Fruit fly (Drosophila melanogaster): ENCODE measurements around the gene CG2854.

Gene CG2854

DNA sequence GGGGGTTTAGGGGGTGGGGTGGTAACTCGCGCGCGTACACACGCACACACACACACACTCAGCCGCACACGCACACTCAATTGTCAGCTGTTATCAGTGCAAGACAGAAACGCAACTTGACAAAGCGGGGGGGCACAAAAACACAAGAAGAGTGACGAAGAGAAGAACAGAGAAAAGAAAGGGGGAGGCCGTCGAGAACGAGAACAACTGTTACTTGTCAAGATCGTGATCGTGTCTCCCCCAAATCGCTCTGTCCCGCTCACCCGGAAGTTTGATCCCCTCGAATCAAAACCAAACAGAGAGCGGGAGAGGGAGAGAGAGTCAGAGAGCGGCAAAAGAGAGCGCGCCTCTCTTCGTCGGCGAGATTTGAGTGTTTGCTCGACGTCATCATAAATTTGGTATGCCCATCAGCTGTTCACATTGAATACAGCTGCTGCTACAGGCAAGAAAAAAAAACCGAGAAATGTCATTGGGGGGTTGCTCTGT is 9.5 kb upstream of the CG2854 start (continued):
- TF ChIP-seq lz (GFP tag; optimal IDR thresholded peaks at IDR 0.05), result no peak

DNA sequence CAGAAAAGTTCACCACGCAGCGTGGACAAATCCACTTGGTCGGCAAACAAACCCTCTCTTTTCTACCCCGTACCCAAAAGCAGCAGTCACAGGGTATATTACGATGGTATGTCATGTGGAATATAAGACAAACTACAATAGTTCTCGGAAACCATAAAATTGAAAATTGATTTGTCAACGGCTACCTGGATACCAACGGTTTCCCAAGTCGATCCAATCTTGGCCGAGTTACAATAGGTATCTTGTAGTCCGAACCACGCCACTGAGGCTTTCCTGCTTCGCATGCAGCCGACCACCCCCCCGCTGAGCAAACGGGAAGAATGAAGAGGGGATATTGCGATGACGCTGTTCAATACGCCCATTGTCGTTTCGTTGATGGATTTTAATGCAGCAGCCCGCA is 8.6 kb upstream of the CG2854 start:
- peak; percentile 3 for TF ChIP-seq vri (GFP tag; optimal IDR thresholded peaks at IDR 0.05)
- TF ChIP-seq dsx (GFP tag; optimal IDR thresholded peaks at IDR 0.05; ENCODE audit: poor library complexity, severe bottlenecking), result no peak
- TF ChIP-seq Hr38 (GFP tag; optimal IDR thresholded peaks at IDR 0.05), result no peak
- peak; percentile 80 for TF ChIP-seq cyc (GFP tag; optimal IDR thresholded peaks at IDR 0.05)
- peak; percentile 86 for TF ChIP-seq CG6163 (GFP tag; IDR thresholded peaks at IDR 0.05)
- TF ChIP-seq lz (GFP tag; optimal IDR thresholded peaks at IDR 0.05), result peak; percentile 79
- TF ChIP-seq ss (GFP tag; optimal IDR thresholded peaks at IDR 0.05), result no peak
- peak; percentile 5 for TF ChIP-seq CG16779 (tag; optimal IDR thresholded peaks at IDR 0.05)
- peak; percentile 61 for TF ChIP-seq eg (GFP tag; IDR thresholded peaks at IDR 0.05)
- TF ChIP-seq CG15336 (GFP tag; IDR thresholded peaks at IDR 0.05), result peak; percentile 57; the same call in 1 of the 2 replicates
- TF ChIP-seq Blimp-1 (GFP tag; optimal IDR thresholded peaks at IDR 0.05), result no peak
- TF ChIP-seq CG11902 (GFP tag; optimal IDR thresholded peaks at IDR 0.05), result peak; percentile 67
- peak; percentile 66 for TF ChIP-seq CG6792 (GFP tag; optimal IDR thresholded peaks at IDR 0.05)
- TF ChIP-seq OdsH (GFP tag; optimal IDR thresholded peaks at IDR 0.05), result peak; percentile 52
- TF ChIP-seq Smox (GFP tag; optimal IDR thresholded peaks at IDR 0.05), result peak; percentile 67
- peak; percentile 74 for TF ChIP-seq Met (GFP tag; optimal IDR thresholded peaks at IDR 0.05)
- TF ChIP-seq CG4318 (GFP tag; optimal IDR thresholded peaks at IDR 0.05), result no peak
- TF ChIP-seq Gug (GFP tag; IDR thresholded peaks at IDR 0.05), result peak; percentile 35; the same call in 1 of the 2 replicates
- peak; percentile 75 for TF ChIP-seq CG31627 (GFP tag; optimal IDR thresholded peaks at IDR 0.05)
- TF ChIP-seq CG32006 (GFP tag; optimal IDR thresholded peaks at IDR 0.05), result peak; percentile 56
- TF ChIP-seq esn (GFP tag; optimal IDR thresholded peaks at IDR 0.05), result peak; percentile 66
- TF ChIP-seq pdm3 (GFP tag; optimal IDR thresholded peaks at IDR 0.05), result peak; percentile 69
- TF ChIP-seq Hr4 (GFP tag; optimal IDR thresholded peaks at IDR 0.05), result peak; percentile 59
- peak; percentile 61 for TF ChIP-seq CG3919 (GFP tag; optimal IDR thresholded peaks at IDR 0.05)
- TF ChIP-seq fd85E (GFP tag; optimal IDR thresholded peaks at IDR 0.05), result no peak
- peak; percentile 48 for TF ChIP-seq CG34406 (GFP tag; optimal IDR thresholded peaks at IDR 0.05)
- peak; percentile 26 for TF ChIP-seq Lpt (GFP tag; optimal IDR thresholded peaks at IDR 0.05)
- peak; percentile 61 for TF ChIP-seq CG8632 (GFP tag; optimal IDR thresholded peaks at IDR 0.05)
- peak; percentile 61 for TF ChIP-seq acj6 (GFP tag; optimal IDR thresholded peaks at IDR 0.05)
- peak; percentile 69 for TF ChIP-seq Sox14 (GFP tag; optimal IDR thresholded peaks at IDR 0.05)
- peak; percentile 51 for TF ChIP-seq CG11762 (GFP tag; optimal IDR thresholded peaks at IDR 0.05; ENCODE audit: insufficient read depth)
- TF ChIP-seq salr (GFP tag; optimal IDR thresholded peaks at IDR 0.05), result peak in 1 of 2 experiments; percentile 31
- peak; percentile 3 for TF ChIP-seq fd59A (GFP tag; optimal IDR thresholded peaks at IDR 0.05)
- peak; percentile 74 for TF ChIP-seq CG7368 (GFP tag; optimal IDR thresholded peaks at IDR 0.05)
- peak; percentile 76 for TF ChIP-seq topi (GFP tag; optimal IDR thresholded peaks at IDR 0.05)
- peak; percentile 80 for TF ChIP-seq Hr39 (GFP tag; optimal IDR thresholded peaks at IDR 0.05)
- TF ChIP-seq CG8119 (GFP tag; IDR thresholded peaks at IDR 0.05), result peak; percentile 62; the same call in 1 of the 3 replicates
- peak; percentile 56 for TF ChIP-seq CG10669 (GFP tag; optimal IDR thresholded peaks at IDR 0.05)
- peak; percentile 11 for TF ChIP-seq Eip93F (GFP tag; optimal IDR thresholded peaks at IDR 0.05)
- TF ChIP-seq achi (GFP tag; optimal IDR thresholded peaks at IDR 0.05), result peak; percentile 56
- peak; percentile 54 for TF ChIP-seq Ets96B (tag; optimal IDR thresholded peaks at IDR 0.05)
- TF ChIP-seq fkh (GFP tag; optimal IDR thresholded peaks at IDR 0.05), result no peak
- TF ChIP-seq Sox15 (GFP tag; optimal IDR thresholded peaks at IDR 0.05), result peak; percentile 49
- TF ChIP-seq CG1621 (tag; optimal IDR thresholded peaks at IDR 0.05), result peak; percentile 41
- TF ChIP-seq CG6854 (GFP tag; optimal IDR thresholded peaks at IDR 0.05), result no peak
- no peak for TF ChIP-seq CG6276 (GFP tag; optimal IDR thresholded peaks at IDR 0.05)
- TF ChIP-seq Sox102F (GFP tag; optimal IDR thresholded peaks at IDR 0.05), result peak; percentile 69
- no peak for TF ChIP-seq Eip78C (GFP tag)
- TF ChIP-seq CG3032 (tag; optimal IDR thresholded peaks at IDR 0.05), result peak; percentile 65
